Worm (Caenorhabditis elegans) whole organism, young adult: ENCODE results near the gene C15H11.10.
"Not testable (repeated sequence)": the region's sequence is repeated elsewhere in the genome, so short reads cannot be mapped to it uniquely, and the experiment has no call there.

Experiments
- F39B2.1 ChIP-seq: fragments of 200-800 bp; sonication (Bioruptor generic); IDR thresholded peaks from 2 replicates; pipeline ENCODE4 v1.3.6; 2022; ENCODE audit warnings: missing genetic modification reagents, missing genetic modification characterization, missing compliant biosample characterization
- K12H6.12 ChIP-seq: fragments of 200-800 bp; sonication (Bioruptor generic); optimal IDR thresholded peaks from 2 replicates; lab custom pipeline; 2018; ENCODE audit warnings: mild to moderate bottlenecking, missing genetic modification characterization, missing compliant biosample characterization
- attf-5 ChIP-seq: fragments of 200-800 bp; sonication (Bioruptor generic); optimal IDR thresholded peaks from 2 replicates; lab custom pipeline; 2018; ENCODE audit warnings: mild to moderate bottlenecking, missing genetic modification characterization, missing compliant biosample characterization
- bed-2 ChIP-seq: fragments of 200-800 bp; sonication (Bioruptor generic); IDR thresholded peaks from 2 replicates; pipeline ENCODE4 v1.3.6; 2022; ENCODE audit warnings: missing genetic modification reagents, missing genetic modification characterization, missing compliant biosample characterization
- ceh-58 ChIP-seq: fragments of 200-800 bp; sonication (Bioruptor generic); IDR thresholded peaks from 2 replicates; pipeline ENCODE4 v1.3.6; 2022; ENCODE audit warnings: missing genetic modification characterization, missing compliant biosample characterization
- egrh-3 ChIP-seq: fragments of 200-800 bp; sonication (Bioruptor generic); IDR thresholded peaks from 2 replicates; pipeline ENCODE4 v1.3.6; 2022; ENCODE audit warnings: missing genetic modification reagents, missing genetic modification characterization, missing compliant biosample characterization
- lin-40 ChIP-seq: sonication (generic microtip); optimal IDR thresholded peaks from 2 replicates; lab custom pipeline; 2016; ENCODE audit warnings: missing genetic modification characterization, mild to moderate bottlenecking, missing compliant biosample characterization, missing genotype, missing genetic modification reagents

DNA sequence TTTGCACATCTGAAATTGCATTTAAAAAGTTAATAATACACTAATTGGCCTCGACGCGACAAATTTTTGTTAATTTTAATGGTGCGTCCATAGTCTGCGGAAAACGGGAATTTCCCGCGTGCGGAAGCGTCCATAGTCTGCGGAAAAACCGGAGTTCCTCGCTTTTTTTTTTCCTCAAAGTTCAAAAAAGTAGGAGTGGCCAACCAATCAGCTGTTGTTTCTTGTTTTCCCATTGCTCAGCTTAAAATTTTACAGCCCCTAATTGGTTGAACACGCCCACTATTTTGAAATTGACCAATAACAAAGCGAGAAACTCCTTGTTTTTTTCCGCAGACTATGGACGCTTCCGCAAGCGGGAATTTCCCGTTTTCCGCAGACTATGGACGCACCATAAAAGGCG, 34.6 kb upstream of the C15H11.10 start:
- not testable (repeated sequence) for TF ChIP-seq bed-2 (GFP tag; lab: Robert Waterston, UW); K12H6.12 (tag; lab: Kevin White, UChicago); F39B2.1 (GFP tag; lab: Robert Waterston, UW); attf-5 (GFP tag; lab: Kevin White, UChicago); egrh-3 (GFP tag; lab: Robert Waterston, UW); ceh-58 (GFP tag; lab: Robert Waterston, UW); lin-40
